Fruit fly (Drosophila melanogaster) whole organism, wandering third instar larva: ENCODE data around the gene CG32023.

Experiments used
- Abd-B ChIP-seq: fragments of >200 bp; optimal IDR thresholded peaks from 2 replicates; lab custom pipeline; 2017; ENCODE audit warnings: missing biosample characterization, missing genetic modification characterization
- CG32264 ChIP-seq: fragments of 200-800 bp; sonication (Bioruptor generic); optimal IDR thresholded peaks from 2 replicates; lab custom pipeline; 2016; ENCODE audit warnings: missing biosample characterization, missing genetic modification characterization
- CG9705 ChIP-seq: fragments of 200-800 bp; sonication (Bioruptor generic); optimal IDR thresholded peaks from 2 replicates; lab custom pipeline; 2018; ENCODE audit warnings: missing biosample characterization, mild to moderate bottlenecking, missing genetic modification characterization
- CrebA ChIP-seq: fragments of 200-800 bp; sonication (Bioruptor generic); optimal IDR thresholded peaks from 2 replicates; lab custom pipeline; 2016; ENCODE audit warnings: missing biosample characterization, mild to moderate bottlenecking, missing genetic modification characterization, borderline replicate concordance
- Dfd ChIP-seq: fragments of >200 bp; optimal IDR thresholded peaks from 2 replicates; lab custom pipeline; 2017; ENCODE audit warnings: missing biosample characterization, missing genetic modification characterization
- Dif ChIP-seq: fragments of 200-275, 200-300 bp; sonication (Bioruptor generic); optimal IDR thresholded peaks from 2 replicates; lab custom pipeline; 2018; ENCODE audit warnings: missing biosample characterization, missing genetic modification characterization; ENCODE audit not compliant: partially characterized antibody
- GATAd ChIP-seq: sonication (Bioruptor generic); optimal IDR thresholded peaks from 2 replicates; lab custom pipeline; 2016; ENCODE audit warnings: missing biosample characterization, missing genetic modification characterization
- Hnf4 ChIP-seq: fragments of 200-800 bp; sonication (Bioruptor generic); optimal IDR thresholded peaks from 2 replicates; lab custom pipeline; 2016; ENCODE audit warnings: missing biosample characterization, mild to moderate bottlenecking, missing genetic modification characterization
- Hr78 ChIP-seq: fragments of >200 bp; optimal IDR thresholded peaks from 2 replicates; lab custom pipeline; 2017; ENCODE audit warnings: missing biosample characterization, missing genetic modification characterization
- Hr83 ChIP-seq: fragments of 200-300 bp; sonication (Bioruptor generic); optimal IDR thresholded peaks from 2 replicates; lab custom pipeline; 2016; ENCODE audit warnings: missing biosample characterization, mild to moderate bottlenecking, missing genetic modification characterization, moderate library complexity; ENCODE audit not compliant: poor library complexity, severe bottlenecking
- Jra ChIP-seq: sonication (Bioruptor generic); optimal IDR thresholded peaks from 2 replicates; lab custom pipeline; 2016; ENCODE audit warnings: missing biosample characterization, missing genetic modification characterization
- Mio ChIP-seq: sonication (Bioruptor generic); optimal IDR thresholded peaks from 2 replicates; lab custom pipeline; 2016; ENCODE audit warnings: missing biosample characterization, missing genetic modification characterization
- Myc ChIP-seq: fragments of >200 bp; optimal IDR thresholded peaks from 2 replicates; lab custom pipeline; 2017
- N ChIP-seq: fragments of >200 bp; optimal IDR thresholded peaks from 2 replicates; lab custom pipeline; 2018; ENCODE audit warnings: missing biosample characterization, missing external identifiers, missing genetic modification characterization
- OdsH ChIP-seq: fragments of 200-800 bp; sonication (Bioruptor generic); optimal IDR thresholded peaks from 2 replicates; lab custom pipeline; 2016; ENCODE audit warnings: missing biosample characterization, mild to moderate bottlenecking, missing genetic modification characterization
- Rel ChIP-seq, 2 experiments: fragments of 200-800 bp; sonication (Bioruptor generic) in 1 of 2; optimal IDR thresholded peaks; 2 replicates in 1 of 2; 3 replicates in 1 of 2; lab custom pipeline; 2016 to 2019; ENCODE audit warnings: mild to moderate bottlenecking in 2 of 2, missing biosample characterization in 2 of 2, missing genetic modification characterization in 2 of 2, moderate library complexity in 1 of 2
- Sp1 ChIP-seq: fragments of 200-800 bp; sonication (Bioruptor generic); optimal IDR thresholded peaks from 3 replicates; lab custom pipeline; 2019; ENCODE audit warnings: missing biosample characterization, mild to moderate bottlenecking, missing genetic modification characterization, moderate library complexity
- Vsx2 ChIP-seq: fragments of 200-300, 225-300 bp; sonication (Bioruptor generic); optimal IDR thresholded peaks from 2 replicates; lab custom pipeline; 2018; ENCODE audit warnings: missing biosample characterization, missing genetic modification characterization; ENCODE audit not compliant: partially characterized antibody
- br ChIP-seq: fragments of 200-800 bp; sonication (Bioruptor generic); optimal IDR thresholded peaks from 2 replicates; lab custom pipeline; 2016; ENCODE audit warnings: missing biosample characterization, missing genetic modification characterization
- brk ChIP-seq: fragments of 200-800 bp; sonication (Bioruptor generic); optimal IDR thresholded peaks from 2 replicates; lab custom pipeline; 2016; ENCODE audit warnings: missing biosample characterization, mild to moderate bottlenecking, missing genetic modification characterization
- dl ChIP-seq, 2 experiments: fragments of 175-275, 200-275 bp in 1 of 2; fragments of 200-275 bp in 1 of 2; sonication (Bioruptor generic); optimal IDR thresholded peaks; lab custom pipeline; 2018; ENCODE audit warnings: mild to moderate bottlenecking in 2 of 2, missing biosample characterization in 2 of 2, missing genetic modification characterization in 2 of 2, moderate library complexity in 2 of 2; ENCODE audit not compliant: partially characterized antibody in 2 of 2, insufficient read depth in 1 of 2
- dmrt93B ChIP-seq: fragments of 200-800 bp; sonication (Bioruptor generic); optimal IDR thresholded peaks from 2 replicates; lab custom pipeline; 2018; ENCODE audit warnings: missing biosample characterization, mild to moderate bottlenecking, missing genetic modification characterization
- dsf ChIP-seq: sonication (Bioruptor generic); optimal IDR thresholded peaks from 2 replicates; lab custom pipeline; 2016; ENCODE audit warnings: missing biosample characterization, missing genetic modification characterization, borderline replicate concordance
- ey ChIP-seq: fragments of 200-800 bp; sonication (Bioruptor generic); optimal IDR thresholded peaks from 2 replicates; lab custom pipeline; 2016; ENCODE audit warnings: missing biosample characterization, missing genetic modification characterization
- foxo ChIP-seq, 2 experiments: fragments of 200-800 bp; sonication (Bioruptor generic); optimal IDR thresholded peaks; 2 replicates in 1 of 2; 3 replicates in 1 of 2; lab custom pipeline; 2016 to 2017; ENCODE audit warnings: missing biosample characterization in 2 of 2, missing genetic modification characterization in 2 of 2
- fru ChIP-seq: fragments of 200-800 bp; sonication (Bioruptor generic); optimal IDR thresholded peaks from 3 replicates; lab custom pipeline; 2016; ENCODE audit warnings: missing biosample characterization, mild to moderate bottlenecking, missing genetic modification characterization
- h ChIP-seq: fragments of 200-800 bp; sonication (Bioruptor generic); optimal IDR thresholded peaks from 3 replicates; lab custom pipeline; 2016; ENCODE audit warnings: missing biosample characterization, mild to moderate bottlenecking, missing genetic modification characterization
- jim ChIP-seq: fragments of 175-275, 200-325 bp; sonication (Bioruptor generic); optimal IDR thresholded peaks from 2 replicates; lab custom pipeline; 2016; ENCODE audit warnings: missing biosample characterization, mild to moderate bottlenecking, missing genetic modification characterization
- lola ChIP-seq: fragments of >200 bp; optimal IDR thresholded peaks from 2 replicates; lab custom pipeline; 2017; ENCODE audit warnings: missing biosample characterization, missing genetic modification characterization
- pan ChIP-seq: fragments of >200 bp; optimal IDR thresholded peaks from 2 replicates; lab custom pipeline; 2017
- psq ChIP-seq: fragments of 200-800 bp; sonication (Bioruptor generic); optimal IDR thresholded peaks from 3 replicates; lab custom pipeline; 2017; ENCODE audit warnings: missing biosample characterization, mild to moderate bottlenecking, missing genetic modification characterization, moderate library complexity
- sage ChIP-seq: fragments of 200-800 bp; sonication (Bioruptor generic); optimal IDR thresholded peaks from 2 replicates; lab custom pipeline; 2016; ENCODE audit warnings: missing biosample characterization, mild to moderate bottlenecking, missing genetic modification characterization
- sv ChIP-seq: fragments of 200-800 bp; sonication (Bioruptor generic); optimal IDR thresholded peaks from 3 replicates; lab custom pipeline; 2016; ENCODE audit warnings: missing biosample characterization, missing genetic modification characterization
- tai ChIP-seq: sonication (Bioruptor generic); optimal IDR thresholded peaks from 2 replicates; lab custom pipeline; 2016; ENCODE audit warnings: missing biosample characterization, missing genetic modification characterization
- usp ChIP-seq: fragments of >200 bp; optimal IDR thresholded peaks from 2 replicates; lab custom pipeline; 2017; ENCODE audit warnings: missing biosample characterization, missing genetic modification characterization
- woc ChIP-seq: sonication (Bioruptor generic); optimal IDR thresholded peaks from 2 replicates; lab custom pipeline; 2016; ENCODE audit warnings: missing biosample characterization, mild to moderate bottlenecking, missing genetic modification characterization

The CG32023 gene

dm6 chr3L:8825560-8825959 lies 21.6 kb upstream of the CG32023 start:
- TF ChIP-seq CrebA (peak; percentile 35), brk (GFP tag; lab: Kevin White, UChicago) (no peak), woc (GFP tag; lab: Kevin White, UChicago) (peak; percentile 2), Hnf4 (GFP tag; lab: Kevin White, UChicago) (peak; percentile 30), psq (peak; percentile 50), sage (GFP tag; lab: Kevin White, UChicago) (peak; percentile 55), Rel (GFP tag; optimal IDR thresholded peaks at IDR 0.05; lab: Kevin White, UChicago) (peak; percentile 35), Rel (tag; optimal IDR thresholded peaks at IDR 0.05; lab: Kevin White, UChicago) (no peak), OdsH (no peak)
- TF ChIP-seq, all 38 proteins: peak for 6

DNA sequence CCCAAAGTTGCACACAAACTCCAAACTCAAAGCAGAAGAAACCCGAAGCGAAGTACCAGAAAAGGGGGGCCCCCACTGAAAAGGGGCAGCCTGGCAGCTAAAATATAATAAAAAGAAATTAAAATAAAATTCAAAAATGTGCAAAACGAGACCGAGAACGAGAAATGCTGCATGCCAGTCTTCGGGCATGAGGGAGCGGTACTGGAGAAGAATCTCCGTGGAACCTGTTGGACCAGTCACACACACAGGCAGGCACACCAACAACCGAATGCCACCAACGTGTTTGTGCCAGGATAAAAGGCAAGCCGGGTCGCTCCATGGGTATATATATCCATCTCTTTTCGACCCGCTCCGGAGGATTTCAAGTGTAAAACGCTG lies 21.0 kb upstream of the CG32023 start:
- TF ChIP-seq brk (GFP tag; lab: Kevin White, UChicago) (peak; percentile 74), psq (peak; percentile 32), CrebA (peak; percentile 68), pan (lab: Kevin White, UChicago) (no peak), ey (GFP tag; lab: Kevin White, UChicago) (no peak), Dif (GFP tag; lab: Kevin White, UChicago) (peak; percentile 76), woc (GFP tag; lab: Kevin White, UChicago) (no peak), Myc (no peak), dl (GFP tag; optimal IDR thresholded peaks at IDR 0.05; lab: Kevin White, UChicago; ENCODE audit: insufficient read depth in 1 of 2, partially characterized antibody in 2 of 2) (peak in 1 of 2 experiments; percentile 44), Hnf4 (GFP tag; lab: Kevin White, UChicago) (no peak), Dfd (GFP tag; lab: Kevin White, UChicago) (no peak), foxo (GFP tag; optimal IDR thresholded peaks at IDR 0.05; lab: Kevin White, UChicago) (no peak), N (GFP tag; lab: Kevin White, UChicago) (no peak), Jra (GFP tag; lab: Kevin White, UChicago) (no peak), Rel (GFP tag; optimal IDR thresholded peaks at IDR 0.05; lab: Kevin White, UChicago) (peak; percentile 78), Rel (tag; optimal IDR thresholded peaks at IDR 0.05; lab: Kevin White, UChicago) (peak; percentile 94), sv (GFP tag; lab: Kevin White, UChicago) (no peak), Abd-B (GFP tag; lab: Kevin White, UChicago) (no peak), jim (GFP tag; lab: Kevin White, UChicago) (no peak), br (peak; percentile 6), lola (GFP tag; lab: Kevin White, UChicago) (no peak), Sp1 (GFP tag; lab: Kevin White, UChicago) (no peak), h (GFP tag; lab: Kevin White, UChicago) (no peak), Mio (GFP tag; lab: Kevin White, UChicago) (no peak), dsf (GFP tag; lab: Kevin White, UChicago) (no peak), Vsx2 (GFP tag; lab: Kevin White, UChicago) (peak; percentile 84), tai (GFP tag; lab: Kevin White, UChicago) (no peak), fru (no peak), Hr83 (no peak), CG9705 (GFP tag; lab: Kevin White, UChicago) (no peak), Hr78 (no peak), sage (GFP tag; lab: Kevin White, UChicago) (peak; percentile 50)
- TF ChIP-seq, all 38 proteins: peak for 9

dm6 chr3L:8824403-8825029 lies 20.5 kb upstream of the CG32023 start:
- TF ChIP-seq br (no peak), pan (lab: Kevin White, UChicago) (no peak), foxo (GFP tag; optimal IDR thresholded peaks at IDR 0.05; lab: Kevin White, UChicago) (peak in 1 of 2 experiments; percentile 18), GATAd (GFP tag; lab: Kevin White, UChicago) (no peak), fru (peak; percentile 56), dmrt93B (GFP tag; lab: Kevin White, UChicago) (no peak), Jra (GFP tag; lab: Kevin White, UChicago) (peak; percentile 2), Hr78 (no peak), sage (GFP tag; lab: Kevin White, UChicago) (no peak), CG32264 (GFP tag; lab: Kevin White, UChicago) (no peak), CrebA (no peak), woc (GFP tag; lab: Kevin White, UChicago) (peak; percentile 30), usp (GFP tag; lab: Kevin White, UChicago) (no peak), sv (GFP tag; lab: Kevin White, UChicago) (no peak)
